Worm (Caenorhabditis elegans): ENCODE results near the gene K08F8.15.

K08F8.15 gene

DNA sequence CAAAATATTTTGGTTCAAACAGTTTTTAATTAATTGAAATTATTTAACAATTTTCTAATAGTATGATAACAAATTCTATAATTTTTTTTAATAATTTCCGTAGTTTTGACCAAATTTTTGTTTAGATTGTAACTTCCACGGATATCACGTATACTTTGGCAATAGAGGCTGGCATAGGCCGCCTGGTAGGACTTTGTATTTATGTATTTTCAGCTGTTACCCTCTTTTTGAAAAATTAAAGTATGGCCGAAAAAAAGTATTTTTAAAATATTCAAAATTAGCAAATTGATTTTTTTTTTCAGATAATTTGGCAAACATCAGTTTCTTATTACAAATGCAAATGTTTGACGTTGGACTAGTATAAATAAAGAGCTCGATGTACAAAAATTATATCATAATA is at the start of gene K08F8.15, which contains the start of gene nsph-1.1:
K08F8.15 (plus strand) TSS at position 335 of the 400 bp plus-strand sequence.
nsph-1.1 (plus strand) TSS at position 301 of the 400 bp plus-strand sequence.
- TF ChIP-seq W03F9.2 (tag; optimal IDR thresholded peaks at IDR 0.05) (no peak), dao-5 (tag; optimal IDR thresholded peaks at IDR 0.05) (no peak), him-1 (tag; optimal IDR thresholded peaks at IDR 0.05) (no peak)

- TF ChIP-seq him-1 (tag; optimal IDR thresholded peaks at IDR 0.05) (no peak), W03F9.2 (tag; optimal IDR thresholded peaks at IDR 0.05) (no peak), dao-5 (tag; optimal IDR thresholded peaks at IDR 0.05) (no peak)
Measured at ce11 chrII:8717579-8717978, 49.0 kb upstream of the K08F8.15 start.

- TF ChIP-seq him-1 (tag; optimal IDR thresholded peaks at IDR 0.05): no peak
- no peak for TF ChIP-seq W03F9.2 (tag; optimal IDR thresholded peaks at IDR 0.05)
- TF ChIP-seq dao-5 (tag; optimal IDR thresholded peaks at IDR 0.05): no peak
Measured at ce11 chrII:8721955-8722524, 44.6 kb upstream of the K08F8.15 start, which contains the start of gene trcs-2. Gene trcs-2, plus strand, starts transcription at chrII:8722474.

DNA sequence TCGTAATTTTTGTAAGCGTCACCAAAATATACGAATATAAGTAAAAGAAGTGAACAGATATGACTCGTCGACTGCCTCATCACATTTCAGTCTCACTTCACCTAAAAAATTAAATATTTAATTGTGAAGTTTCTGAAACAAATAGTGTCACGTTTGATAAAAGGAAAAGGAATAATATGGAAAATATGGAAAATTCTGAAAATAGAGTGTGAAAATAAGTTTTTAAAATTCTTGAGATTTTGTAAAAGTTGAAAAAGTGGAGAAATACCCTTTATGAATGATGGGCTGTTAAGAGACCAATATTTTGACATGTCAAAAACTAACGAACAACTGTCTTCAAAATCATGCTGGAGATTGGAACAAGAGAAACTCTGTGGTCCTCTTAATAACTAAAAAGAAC is 39.9 kb upstream of the K08F8.15 start, which contains the start of gene T01B7.9:
T01B7.9 (minus strand) TSS at position 101 of the 400 bp plus-strand sequence.
- no peak for TF ChIP-seq dao-5 (tag; optimal IDR thresholded peaks at IDR 0.05)
- no peak for TF ChIP-seq W03F9.2 (tag; optimal IDR thresholded peaks at IDR 0.05)
- TF ChIP-seq him-1 (tag; optimal IDR thresholded peaks at IDR 0.05): no peak

DNA sequence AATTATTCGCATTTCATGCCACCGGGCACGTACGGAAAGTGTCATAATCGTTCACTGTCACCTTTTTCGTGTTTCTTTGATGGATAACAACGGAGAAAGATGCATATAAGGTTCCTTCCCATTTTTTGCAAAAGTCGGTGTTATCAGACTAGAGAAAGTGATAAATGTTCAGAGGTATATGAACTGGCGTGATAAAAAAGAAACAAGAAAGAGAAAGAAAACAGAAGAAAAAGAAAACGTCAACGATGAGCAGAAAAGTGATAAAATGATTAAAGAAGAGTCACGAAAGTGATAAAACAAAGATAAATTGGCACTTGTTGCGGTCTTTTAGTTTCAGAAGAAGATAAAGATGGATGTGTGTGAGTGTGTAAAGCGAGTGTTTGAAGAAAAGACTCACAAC is 36.3 kb upstream of the K08F8.15 start:
- TF ChIP-seq dao-5 (tag; optimal IDR thresholded peaks at IDR 0.05) (no peak), him-1 (tag; optimal IDR thresholded peaks at IDR 0.05) (no peak), W03F9.2 (tag; optimal IDR thresholded peaks at IDR 0.05) (no peak)

- TF ChIP-seq him-1 (tag; optimal IDR thresholded peaks at IDR 0.05) (no peak), dao-5 (tag; optimal IDR thresholded peaks at IDR 0.05) (no peak), W03F9.2 (tag; optimal IDR thresholded peaks at IDR 0.05) (no peak)
Measured at ce11 chrII:8730960-8731693, 35.5 kb upstream of the K08F8.15 start.

ce11 chrII:8731736-8732229 is 34.8 kb upstream of the K08F8.15 start:
- no peak for TF ChIP-seq dao-5 (tag; optimal IDR thresholded peaks at IDR 0.05)
- TF ChIP-seq W03F9.2 (tag; optimal IDR thresholded peaks at IDR 0.05): no peak
- TF ChIP-seq him-1 (tag; optimal IDR thresholded peaks at IDR 0.05): no peak

ce11 chrII:8732339-8733100 is 34.1 kb upstream of the K08F8.15 start, which contains the start of gene rol-6:
Gene rol-6, plus strand, starts transcription at chrII:8733050.
- TF ChIP-seq W03F9.2 (tag; optimal IDR thresholded peaks at IDR 0.05) (no peak), him-1 (tag; optimal IDR thresholded peaks at IDR 0.05) (no peak), dao-5 (tag; optimal IDR thresholded peaks at IDR 0.05) (no peak)

- no peak for TF ChIP-seq him-1 (tag; optimal IDR thresholded peaks at IDR 0.05)
- TF ChIP-seq W03F9.2 (tag; optimal IDR thresholded peaks at IDR 0.05): no peak
- TF ChIP-seq dao-5 (tag; optimal IDR thresholded peaks at IDR 0.05): no peak
Measured at ce11 chrII:8733627-8734026, 33.0 kb upstream of the K08F8.15 start.

ce11 chrII:8737456-8737855 is 29.2 kb upstream of the K08F8.15 start, which contains the start of gene idpb-4:
Gene idpb-4, minus strand, starts transcription at chrII:8737556.
- TF ChIP-seq W03F9.2 (tag; optimal IDR thresholded peaks at IDR 0.05) (no peak), dao-5 (tag; optimal IDR thresholded peaks at IDR 0.05) (no peak), him-1 (tag; optimal IDR thresholded peaks at IDR 0.05) (no peak)

DNA sequence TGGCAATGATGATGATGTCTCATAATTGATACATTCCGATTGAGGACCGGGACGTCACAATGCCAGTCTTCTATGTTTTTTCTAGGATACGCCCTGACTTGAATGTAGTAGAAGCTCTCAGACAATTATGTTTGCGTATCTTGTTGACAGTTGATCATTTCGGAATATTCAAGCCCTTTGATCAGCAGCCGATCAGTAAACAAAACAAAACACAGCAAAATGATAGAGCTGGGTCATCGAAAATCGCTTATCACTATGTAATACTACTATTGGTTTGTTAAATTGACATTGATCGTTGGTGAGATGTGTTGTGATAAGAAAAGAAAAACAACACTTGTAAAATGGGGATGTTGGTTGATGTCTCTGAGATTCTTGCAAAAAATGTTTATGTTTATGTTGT is 28.4 kb upstream of the K08F8.15 start:
- TF ChIP-seq dao-5 (tag; optimal IDR thresholded peaks at IDR 0.05) (no peak), W03F9.2 (tag; optimal IDR thresholded peaks at IDR 0.05) (no peak), him-1 (tag; optimal IDR thresholded peaks at IDR 0.05) (no peak)

DNA sequence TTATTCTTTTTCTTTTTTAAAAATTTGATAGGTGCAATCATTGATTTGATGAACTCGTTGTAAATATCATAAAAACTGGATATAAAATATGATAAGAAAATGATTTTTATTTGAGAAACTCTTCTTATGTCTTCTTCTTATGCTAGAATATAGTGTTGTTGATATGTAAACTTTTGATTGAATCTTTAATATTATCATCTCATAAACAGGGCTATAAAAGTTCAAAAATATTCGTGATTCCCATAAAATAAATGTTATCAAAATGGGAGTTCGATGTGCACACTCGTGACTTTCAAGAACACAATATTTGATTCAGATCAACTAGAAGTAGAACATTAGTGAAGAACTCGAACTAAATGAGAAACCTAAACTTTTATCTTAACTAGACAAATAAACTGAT is 27.7 kb upstream of the K08F8.15 start:
- TF ChIP-seq W03F9.2 (tag; optimal IDR thresholded peaks at IDR 0.05): no peak
- TF ChIP-seq dao-5 (tag; optimal IDR thresholded peaks at IDR 0.05): no peak
- TF ChIP-seq him-1 (tag; optimal IDR thresholded peaks at IDR 0.05): no peak

DNA sequence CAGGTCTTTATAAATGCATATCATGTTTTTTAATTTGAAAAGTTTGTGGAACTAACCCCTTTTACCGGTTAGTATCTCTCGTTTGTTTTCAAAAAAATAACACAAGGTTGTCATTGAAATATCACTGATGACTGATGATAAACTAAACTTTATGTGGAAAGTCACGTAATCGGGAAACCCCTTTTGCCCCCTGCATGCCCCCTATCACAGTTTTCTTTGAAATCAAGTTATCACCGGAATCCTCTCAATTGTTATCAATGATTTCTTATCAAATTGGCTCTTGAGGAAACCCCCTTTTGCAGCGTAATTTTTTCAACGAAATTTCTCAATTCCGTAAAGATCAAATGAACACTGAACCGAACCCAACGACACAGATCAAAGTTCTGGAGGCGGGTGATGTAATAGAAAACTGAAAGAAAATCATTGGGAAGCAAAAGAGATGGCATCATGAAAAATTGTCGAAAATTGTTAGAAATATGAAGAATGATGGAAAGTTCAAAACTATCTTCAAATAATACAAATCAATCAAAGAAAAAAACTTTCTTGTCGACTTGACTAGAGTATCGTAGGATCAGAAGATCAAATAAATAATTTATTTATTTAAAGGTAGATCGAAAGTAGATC is 26.2 kb upstream of the K08F8.15 start:
- TF ChIP-seq W03F9.2 (tag; optimal IDR thresholded peaks at IDR 0.05) (no peak), him-1 (tag; optimal IDR thresholded peaks at IDR 0.05) (no peak), dao-5 (tag; optimal IDR thresholded peaks at IDR 0.05) (no peak)
